Fruit fly (Drosophila melanogaster) whole organism, wandering third instar larva: ENCODE data around the gene cbt.

Experiments
- Abd-B ChIP-seq: fragments of >200 bp; optimal IDR thresholded peaks from 2 replicates; lab custom pipeline; 2017; ENCODE audit warnings: missing biosample characterization, missing genetic modification characterization
- CG32264 ChIP-seq: fragments of 200-800 bp; sonication (Bioruptor generic); optimal IDR thresholded peaks from 2 replicates; lab custom pipeline; 2016; ENCODE audit warnings: missing biosample characterization, missing genetic modification characterization
- CG9705 ChIP-seq: fragments of 200-800 bp; sonication (Bioruptor generic); optimal IDR thresholded peaks from 2 replicates; lab custom pipeline; 2018; ENCODE audit warnings: missing biosample characterization, mild to moderate bottlenecking, missing genetic modification characterization
- CrebA ChIP-seq: fragments of 200-800 bp; sonication (Bioruptor generic); optimal IDR thresholded peaks from 2 replicates; lab custom pipeline; 2016; ENCODE audit warnings: missing biosample characterization, mild to moderate bottlenecking, missing genetic modification characterization, borderline replicate concordance
- Dfd ChIP-seq: fragments of >200 bp; optimal IDR thresholded peaks from 2 replicates; lab custom pipeline; 2017; ENCODE audit warnings: missing biosample characterization, missing genetic modification characterization
- Dif ChIP-seq: fragments of 200-275, 200-300 bp; sonication (Bioruptor generic); optimal IDR thresholded peaks from 2 replicates; lab custom pipeline; 2018; ENCODE audit warnings: missing biosample characterization, missing genetic modification characterization; ENCODE audit not compliant: partially characterized antibody
- GATAd ChIP-seq: sonication (Bioruptor generic); optimal IDR thresholded peaks from 2 replicates; lab custom pipeline; 2016; ENCODE audit warnings: missing biosample characterization, missing genetic modification characterization
- HLH106 ChIP-seq: fragments of 200-800 bp; optimal IDR thresholded peaks from 3 replicates; lab custom pipeline; 2019; ENCODE audit warnings: missing biosample characterization, mild to moderate bottlenecking, missing genetic modification characterization, moderate library complexity
- Hnf4 ChIP-seq: fragments of 200-800 bp; sonication (Bioruptor generic); optimal IDR thresholded peaks from 2 replicates; lab custom pipeline; 2016; ENCODE audit warnings: missing biosample characterization, mild to moderate bottlenecking, missing genetic modification characterization
- Hr78 ChIP-seq: fragments of >200 bp; optimal IDR thresholded peaks from 2 replicates; lab custom pipeline; 2017; ENCODE audit warnings: missing biosample characterization, missing genetic modification characterization
- Hr83 ChIP-seq: fragments of 200-300 bp; sonication (Bioruptor generic); optimal IDR thresholded peaks from 2 replicates; lab custom pipeline; 2016; ENCODE audit warnings: missing biosample characterization, mild to moderate bottlenecking, missing genetic modification characterization, moderate library complexity; ENCODE audit not compliant: poor library complexity, severe bottlenecking
- Jra ChIP-seq: sonication (Bioruptor generic); optimal IDR thresholded peaks from 2 replicates; lab custom pipeline; 2016; ENCODE audit warnings: missing biosample characterization, missing genetic modification characterization
- Mio ChIP-seq: sonication (Bioruptor generic); optimal IDR thresholded peaks from 2 replicates; lab custom pipeline; 2016; ENCODE audit warnings: missing biosample characterization, missing genetic modification characterization
- Myc ChIP-seq: fragments of >200 bp; optimal IDR thresholded peaks from 2 replicates; lab custom pipeline; 2017
- N ChIP-seq: fragments of >200 bp; optimal IDR thresholded peaks from 2 replicates; lab custom pipeline; 2018; ENCODE audit warnings: missing biosample characterization, missing external identifiers, missing genetic modification characterization
- OdsH ChIP-seq: fragments of 200-800 bp; sonication (Bioruptor generic); optimal IDR thresholded peaks from 2 replicates; lab custom pipeline; 2016; ENCODE audit warnings: missing biosample characterization, mild to moderate bottlenecking, missing genetic modification characterization
- Rel ChIP-seq, 2 experiments: fragments of 200-800 bp; sonication (Bioruptor generic) in 1 of 2; optimal IDR thresholded peaks; 2 replicates in 1 of 2; 3 replicates in 1 of 2; lab custom pipeline; 2016 to 2019; ENCODE audit warnings: mild to moderate bottlenecking in 2 of 2, missing biosample characterization in 2 of 2, missing genetic modification characterization in 2 of 2, moderate library complexity in 1 of 2
- Sp1 ChIP-seq: fragments of 200-800 bp; sonication (Bioruptor generic); optimal IDR thresholded peaks from 3 replicates; lab custom pipeline; 2019; ENCODE audit warnings: missing biosample characterization, mild to moderate bottlenecking, missing genetic modification characterization, moderate library complexity
- Vsx2 ChIP-seq: fragments of 200-300, 225-300 bp; sonication (Bioruptor generic); optimal IDR thresholded peaks from 2 replicates; lab custom pipeline; 2018; ENCODE audit warnings: missing biosample characterization, missing genetic modification characterization; ENCODE audit not compliant: partially characterized antibody
- br ChIP-seq: fragments of 200-800 bp; sonication (Bioruptor generic); optimal IDR thresholded peaks from 2 replicates; lab custom pipeline; 2016; ENCODE audit warnings: missing biosample characterization, missing genetic modification characterization
- brk ChIP-seq: fragments of 200-800 bp; sonication (Bioruptor generic); optimal IDR thresholded peaks from 2 replicates; lab custom pipeline; 2016; ENCODE audit warnings: missing biosample characterization, mild to moderate bottlenecking, missing genetic modification characterization
- dl ChIP-seq, 2 experiments: fragments of 175-275, 200-275 bp in 1 of 2; fragments of 200-275 bp in 1 of 2; sonication (Bioruptor generic); optimal IDR thresholded peaks; lab custom pipeline; 2018; ENCODE audit warnings: mild to moderate bottlenecking in 2 of 2, missing biosample characterization in 2 of 2, missing genetic modification characterization in 2 of 2, moderate library complexity in 2 of 2; ENCODE audit not compliant: partially characterized antibody in 2 of 2, insufficient read depth in 1 of 2
- dmrt93B ChIP-seq: fragments of 200-800 bp; sonication (Bioruptor generic); optimal IDR thresholded peaks from 2 replicates; lab custom pipeline; 2018; ENCODE audit warnings: missing biosample characterization, mild to moderate bottlenecking, missing genetic modification characterization
- dsf ChIP-seq: sonication (Bioruptor generic); optimal IDR thresholded peaks from 2 replicates; lab custom pipeline; 2016; ENCODE audit warnings: missing biosample characterization, missing genetic modification characterization, borderline replicate concordance
- ey ChIP-seq: fragments of 200-800 bp; sonication (Bioruptor generic); optimal IDR thresholded peaks from 2 replicates; lab custom pipeline; 2016; ENCODE audit warnings: missing biosample characterization, missing genetic modification characterization
- foxo ChIP-seq, 2 experiments: fragments of 200-800 bp; sonication (Bioruptor generic); optimal IDR thresholded peaks; 2 replicates in 1 of 2; 3 replicates in 1 of 2; lab custom pipeline; 2016 to 2017; ENCODE audit warnings: missing biosample characterization in 2 of 2, missing genetic modification characterization in 2 of 2
- fru ChIP-seq: fragments of 200-800 bp; sonication (Bioruptor generic); optimal IDR thresholded peaks from 3 replicates; lab custom pipeline; 2016; ENCODE audit warnings: missing biosample characterization, mild to moderate bottlenecking, missing genetic modification characterization
- h ChIP-seq: fragments of 200-800 bp; sonication (Bioruptor generic); optimal IDR thresholded peaks from 3 replicates; lab custom pipeline; 2016; ENCODE audit warnings: missing biosample characterization, mild to moderate bottlenecking, missing genetic modification characterization
- jim ChIP-seq: fragments of 175-275, 200-325 bp; sonication (Bioruptor generic); optimal IDR thresholded peaks from 2 replicates; lab custom pipeline; 2016; ENCODE audit warnings: missing biosample characterization, mild to moderate bottlenecking, missing genetic modification characterization
- lola ChIP-seq: fragments of >200 bp; optimal IDR thresholded peaks from 2 replicates; lab custom pipeline; 2017; ENCODE audit warnings: missing biosample characterization, missing genetic modification characterization
- pan ChIP-seq: fragments of >200 bp; optimal IDR thresholded peaks from 2 replicates; lab custom pipeline; 2017
- psq ChIP-seq: fragments of 200-800 bp; sonication (Bioruptor generic); optimal IDR thresholded peaks from 3 replicates; lab custom pipeline; 2017; ENCODE audit warnings: missing biosample characterization, mild to moderate bottlenecking, missing genetic modification characterization, moderate library complexity
- rgr ChIP-seq: fragments of 200-800 bp; sonication (Bioruptor generic); optimal IDR thresholded peaks from 3 replicates; lab custom pipeline; 2016; ENCODE audit warnings: missing biosample characterization, mild to moderate bottlenecking, missing genetic modification characterization
- sage ChIP-seq: fragments of 200-800 bp; sonication (Bioruptor generic); optimal IDR thresholded peaks from 2 replicates; lab custom pipeline; 2016; ENCODE audit warnings: missing biosample characterization, mild to moderate bottlenecking, missing genetic modification characterization
- sv ChIP-seq: fragments of 200-800 bp; sonication (Bioruptor generic); optimal IDR thresholded peaks from 3 replicates; lab custom pipeline; 2016; ENCODE audit warnings: missing biosample characterization, missing genetic modification characterization
- tai ChIP-seq: sonication (Bioruptor generic); optimal IDR thresholded peaks from 2 replicates; lab custom pipeline; 2016; ENCODE audit warnings: missing biosample characterization, missing genetic modification characterization
- usp ChIP-seq: fragments of >200 bp; optimal IDR thresholded peaks from 2 replicates; lab custom pipeline; 2017; ENCODE audit warnings: missing biosample characterization, missing genetic modification characterization
- woc ChIP-seq: sonication (Bioruptor generic); optimal IDR thresholded peaks from 2 replicates; lab custom pipeline; 2016; ENCODE audit warnings: missing biosample characterization, mild to moderate bottlenecking, missing genetic modification characterization

cbt gene

dm6 chr2L:487719-488547, 8.4 kb upstream of the cbt start:
- peak; percentile 56 for TF ChIP-seq woc
- TF ChIP-seq rgr (GFP tag; lab: Kevin White, UChicago): peak; percentile 56
- no peak for TF ChIP-seq GATAd
- TF ChIP-seq Myc (lab: Kevin White, UChicago): no peak
- TF ChIP-seq CG9705: no peak
- TF ChIP-seq pan (lab: Kevin White, UChicago): no peak
- TF ChIP-seq sage (GFP tag; lab: Kevin White, UChicago): no peak
- TF ChIP-seq CrebA: no peak
- peak; percentile 55 for TF ChIP-seq HLH106
- TF ChIP-seq Abd-B (GFP tag; lab: Kevin White, UChicago): no peak
- no peak for TF ChIP-seq Rel (GFP tag; optimal IDR thresholded peaks at IDR 0.05; lab: Kevin White, UChicago)
- TF ChIP-seq Rel (tag; optimal IDR thresholded peaks at IDR 0.05; lab: Kevin White, UChicago): no peak
- TF ChIP-seq OdsH: peak; percentile 64
- TF ChIP-seq Vsx2 (GFP tag; lab: Kevin White, UChicago): no peak
- TF ChIP-seq lola (GFP tag; lab: Kevin White, UChicago): no peak
- TF ChIP-seq Dfd: no peak
- peak in 1 of 2 experiments; percentile 69 for TF ChIP-seq foxo (GFP tag; optimal IDR thresholded peaks at IDR 0.05; lab: Kevin White, UChicago)
- peak; percentile 36 for TF ChIP-seq psq
- TF ChIP-seq Dif (GFP tag; lab: Kevin White, UChicago): peak; percentile 21
- TF ChIP-seq jim (GFP tag; lab: Kevin White, UChicago): no peak
- TF ChIP-seq N: no peak
- peak; percentile 66 for TF ChIP-seq h (GFP tag; lab: Kevin White, UChicago)
- TF ChIP-seq usp (GFP tag; lab: Kevin White, UChicago): no peak
- TF ChIP-seq Jra: no peak
- TF ChIP-seq Hnf4 (GFP tag; lab: Kevin White, UChicago): peak; percentile 44
- no peak for TF ChIP-seq tai (GFP tag; lab: Kevin White, UChicago)
- TF ChIP-seq Mio (GFP tag; lab: Kevin White, UChicago): no peak
- TF ChIP-seq Hr83 (GFP tag; lab: Kevin White, UChicago): no peak
- TF ChIP-seq Sp1 (GFP tag; lab: Kevin White, UChicago): peak; percentile 46
- peak; percentile 16 for TF ChIP-seq dmrt93B (GFP tag; lab: Kevin White, UChicago)
- TF ChIP-seq sv (GFP tag; lab: Kevin White, UChicago): no peak
- no peak for TF ChIP-seq Hr78 (GFP tag; lab: Kevin White, UChicago)
- TF ChIP-seq dsf (GFP tag; lab: Kevin White, UChicago): no peak
- peak; percentile 57 for TF ChIP-seq br (GFP tag; lab: Kevin White, UChicago)
- peak; percentile 62 for TF ChIP-seq fru (GFP tag; lab: Kevin White, UChicago)
- TF ChIP-seq ey (GFP tag; lab: Kevin White, UChicago): peak; percentile 57
- TF ChIP-seq dl (GFP tag; optimal IDR thresholded peaks at IDR 0.05; lab: Kevin White, UChicago; ENCODE audit: insufficient read depth in 1 of 2, partially characterized antibody in 2 of 2): no peak
- no peak for TF ChIP-seq CG32264 (GFP tag; lab: Kevin White, UChicago)
- no peak for TF ChIP-seq brk
- TF ChIP-seq, all 38 proteins: peak for 14

DNA sequence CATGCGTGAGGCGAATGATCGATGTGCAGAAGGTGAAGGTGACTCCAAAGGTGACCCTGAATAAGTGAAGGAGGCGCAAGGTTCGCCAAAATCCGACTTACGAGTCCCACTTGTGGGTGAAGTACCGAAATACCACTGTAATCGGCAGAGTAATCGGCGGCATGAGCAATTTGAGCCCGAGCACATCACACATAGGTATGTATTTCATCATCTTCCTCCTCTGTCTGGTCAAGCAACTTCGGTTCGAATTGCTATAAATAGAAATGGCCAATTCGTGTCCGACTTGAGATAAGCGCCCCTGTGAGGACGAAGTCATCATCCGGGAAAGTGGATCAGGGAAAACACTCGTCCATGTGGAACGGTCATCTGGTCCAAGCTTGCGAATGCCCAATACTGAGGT, 7.7 kb upstream of the cbt start:
- no peak for TF ChIP-seq CrebA
- no peak for TF ChIP-seq Rel (GFP tag; optimal IDR thresholded peaks at IDR 0.05; lab: Kevin White, UChicago)
- TF ChIP-seq Rel (tag; optimal IDR thresholded peaks at IDR 0.05; lab: Kevin White, UChicago): peak; percentile 96
- TF ChIP-seq Dif (GFP tag; lab: Kevin White, UChicago): no peak
